Worm (Caenorhabditis elegans) whole organism, L1 larva: ENCODE results near the gene sel-1.

Source experiments
- ama-1 ChIP-seq: fragments of 150-350 bp; optimal IDR thresholded peaks from 2 replicates; lab custom pipeline; 2014
- ceh-8 ChIP-seq: fragments of 200-800 bp; sonication (Bioruptor generic); optimal IDR thresholded peaks from 2 replicates; lab custom pipeline; 2018; ENCODE audit warnings: mild to moderate bottlenecking, missing genetic modification characterization, moderate library complexity, missing compliant biosample characterization
- fkh-10 ChIP-seq: sonication (generic microtip); optimal IDR thresholded peaks from 2 replicates; lab custom pipeline; 2017; ENCODE audit warnings: missing biosample characterization, missing genetic modification reagents, missing genetic modification characterization
- lin-13 ChIP-seq: fragments of 150-350 bp; optimal IDR thresholded peaks from 2 replicates; lab custom pipeline; 2014; ENCODE audit warnings: missing biosample characterization, missing genetic modification reagents, missing genetic modification characterization
- lin-39 ChIP-seq: fragments of 150-350 bp; optimal IDR thresholded peaks from 2 replicates; lab custom pipeline; 2014; ENCODE audit warnings: missing biosample characterization, missing genetic modification reagents, missing genetic modification characterization
- nhr-77 ChIP-seq: fragments of 150-350 bp; optimal IDR thresholded peaks from 2 replicates; lab custom pipeline; 2014; ENCODE audit warnings: missing biosample characterization, missing genetic modification characterization
- skn-1 ChIP-seq: fragments of 150-350 bp; optimal IDR thresholded peaks from 2 replicates; lab custom pipeline; 2014; ENCODE audit warnings: missing biosample characterization, missing genetic modification characterization
- ztf-11 ChIP-seq, 2 experiments: sonication (generic microtip); optimal IDR thresholded peaks; 2 replicates each; lab custom pipeline; 2016 to 2017; ENCODE audit warnings: missing genetic modification characterization in 2 of 2, missing biosample characterization in 1 of 2, missing compliant biosample characterization in 1 of 2

ce11 chrV:12607113-12607512 is 46.6 kb downstream of the sel-1 start, which contains the start of gene erg-28:
- TF ChIP-seq ama-1 (lab: Kevin White, UChicago), result no peak
- no peak for TF ChIP-seq fkh-10 (GFP tag; lab: Kevin White, UChicago)
- TF ChIP-seq lin-13, result no peak
- TF ChIP-seq ceh-8 (GFP tag; lab: Kevin White, UChicago), result no peak
- no peak for TF ChIP-seq ztf-11 (tag; optimal IDR thresholded peaks at IDR 0.05; lab: Kevin White, UChicago)
- TF ChIP-seq nhr-77 (tag; lab: Kevin White, UChicago), result no peak
- TF ChIP-seq skn-1 (tag; lab: Kevin White, UChicago), result no peak
- TF ChIP-seq lin-39 (tag; lab: Kevin White, UChicago), result no peak
